Fruit fly (Drosophila melanogaster) whole organism, wandering third instar larva: ENCODE results near the gene TwdlT.

Experiments
- Abd-B ChIP-seq: fragments of >200 bp; optimal IDR thresholded peaks from 2 replicates; lab custom pipeline; 2017; ENCODE audit warnings: missing biosample characterization, missing genetic modification characterization
- CG9705 ChIP-seq: fragments of 200-800 bp; sonication (Bioruptor generic); optimal IDR thresholded peaks from 2 replicates; lab custom pipeline; 2018; ENCODE audit warnings: missing biosample characterization, mild to moderate bottlenecking, missing genetic modification characterization
- CrebA ChIP-seq: fragments of 200-800 bp; sonication (Bioruptor generic); optimal IDR thresholded peaks from 2 replicates; lab custom pipeline; 2016; ENCODE audit warnings: missing biosample characterization, mild to moderate bottlenecking, missing genetic modification characterization, borderline replicate concordance
- Dfd ChIP-seq: fragments of >200 bp; optimal IDR thresholded peaks from 2 replicates; lab custom pipeline; 2017; ENCODE audit warnings: missing biosample characterization, missing genetic modification characterization
- Dif ChIP-seq: fragments of 200-275, 200-300 bp; sonication (Bioruptor generic); optimal IDR thresholded peaks from 2 replicates; lab custom pipeline; 2018; ENCODE audit warnings: missing biosample characterization, missing genetic modification characterization; ENCODE audit not compliant: partially characterized antibody
- GATAd ChIP-seq: sonication (Bioruptor generic); optimal IDR thresholded peaks from 2 replicates; lab custom pipeline; 2016; ENCODE audit warnings: missing biosample characterization, missing genetic modification characterization
- HLH106 ChIP-seq: fragments of 200-800 bp; optimal IDR thresholded peaks from 3 replicates; lab custom pipeline; 2019; ENCODE audit warnings: missing biosample characterization, mild to moderate bottlenecking, missing genetic modification characterization, moderate library complexity
- Hnf4 ChIP-seq: fragments of 200-800 bp; sonication (Bioruptor generic); optimal IDR thresholded peaks from 2 replicates; lab custom pipeline; 2016; ENCODE audit warnings: missing biosample characterization, mild to moderate bottlenecking, missing genetic modification characterization
- Hr78 ChIP-seq: fragments of >200 bp; optimal IDR thresholded peaks from 2 replicates; lab custom pipeline; 2017; ENCODE audit warnings: missing biosample characterization, missing genetic modification characterization
- Hr83 ChIP-seq: fragments of 200-300 bp; sonication (Bioruptor generic); optimal IDR thresholded peaks from 2 replicates; lab custom pipeline; 2016; ENCODE audit warnings: missing biosample characterization, mild to moderate bottlenecking, missing genetic modification characterization, moderate library complexity; ENCODE audit not compliant: poor library complexity, severe bottlenecking
- Jra ChIP-seq: sonication (Bioruptor generic); optimal IDR thresholded peaks from 2 replicates; lab custom pipeline; 2016; ENCODE audit warnings: missing biosample characterization, missing genetic modification characterization
- Mio ChIP-seq: sonication (Bioruptor generic); optimal IDR thresholded peaks from 2 replicates; lab custom pipeline; 2016; ENCODE audit warnings: missing biosample characterization, missing genetic modification characterization
- Myc ChIP-seq: fragments of >200 bp; optimal IDR thresholded peaks from 2 replicates; lab custom pipeline; 2017
- N ChIP-seq: fragments of >200 bp; optimal IDR thresholded peaks from 2 replicates; lab custom pipeline; 2018; ENCODE audit warnings: missing biosample characterization, missing external identifiers, missing genetic modification characterization
- OdsH ChIP-seq: fragments of 200-800 bp; sonication (Bioruptor generic); optimal IDR thresholded peaks from 2 replicates; lab custom pipeline; 2016; ENCODE audit warnings: missing biosample characterization, mild to moderate bottlenecking, missing genetic modification characterization
- Rel ChIP-seq, 2 experiments: fragments of 200-800 bp; sonication (Bioruptor generic) in 1 of 2; optimal IDR thresholded peaks; 2 replicates in 1 of 2; 3 replicates in 1 of 2; lab custom pipeline; 2016 to 2019; ENCODE audit warnings: mild to moderate bottlenecking in 2 of 2, missing biosample characterization in 2 of 2, missing genetic modification characterization in 2 of 2, moderate library complexity in 1 of 2
- br ChIP-seq: fragments of 200-800 bp; sonication (Bioruptor generic); optimal IDR thresholded peaks from 2 replicates; lab custom pipeline; 2016; ENCODE audit warnings: missing biosample characterization, missing genetic modification characterization
- brk ChIP-seq: fragments of 200-800 bp; sonication (Bioruptor generic); optimal IDR thresholded peaks from 2 replicates; lab custom pipeline; 2016; ENCODE audit warnings: missing biosample characterization, mild to moderate bottlenecking, missing genetic modification characterization
- dl ChIP-seq, 2 experiments: fragments of 175-275, 200-275 bp in 1 of 2; fragments of 200-275 bp in 1 of 2; sonication (Bioruptor generic); optimal IDR thresholded peaks; lab custom pipeline; 2018; ENCODE audit warnings: mild to moderate bottlenecking in 2 of 2, missing biosample characterization in 2 of 2, missing genetic modification characterization in 2 of 2, moderate library complexity in 2 of 2; ENCODE audit not compliant: partially characterized antibody in 2 of 2, insufficient read depth in 1 of 2
- dmrt93B ChIP-seq: fragments of 200-800 bp; sonication (Bioruptor generic); optimal IDR thresholded peaks from 2 replicates; lab custom pipeline; 2018; ENCODE audit warnings: missing biosample characterization, mild to moderate bottlenecking, missing genetic modification characterization
- dsf ChIP-seq: sonication (Bioruptor generic); optimal IDR thresholded peaks from 2 replicates; lab custom pipeline; 2016; ENCODE audit warnings: missing biosample characterization, missing genetic modification characterization, borderline replicate concordance
- ey ChIP-seq: fragments of 200-800 bp; sonication (Bioruptor generic); optimal IDR thresholded peaks from 2 replicates; lab custom pipeline; 2016; ENCODE audit warnings: missing biosample characterization, missing genetic modification characterization
- foxo ChIP-seq, 2 experiments: fragments of 200-800 bp; sonication (Bioruptor generic); optimal IDR thresholded peaks; 2 replicates in 1 of 2; 3 replicates in 1 of 2; lab custom pipeline; 2016 to 2017; ENCODE audit warnings: missing biosample characterization in 2 of 2, missing genetic modification characterization in 2 of 2
- h ChIP-seq: fragments of 200-800 bp; sonication (Bioruptor generic); optimal IDR thresholded peaks from 3 replicates; lab custom pipeline; 2016; ENCODE audit warnings: missing biosample characterization, mild to moderate bottlenecking, missing genetic modification characterization
- jim ChIP-seq: fragments of 175-275, 200-325 bp; sonication (Bioruptor generic); optimal IDR thresholded peaks from 2 replicates; lab custom pipeline; 2016; ENCODE audit warnings: missing biosample characterization, mild to moderate bottlenecking, missing genetic modification characterization
- lola ChIP-seq: fragments of >200 bp; optimal IDR thresholded peaks from 2 replicates; lab custom pipeline; 2017; ENCODE audit warnings: missing biosample characterization, missing genetic modification characterization
- pan ChIP-seq: fragments of >200 bp; optimal IDR thresholded peaks from 2 replicates; lab custom pipeline; 2017
- psq ChIP-seq: fragments of 200-800 bp; sonication (Bioruptor generic); optimal IDR thresholded peaks from 3 replicates; lab custom pipeline; 2017; ENCODE audit warnings: missing biosample characterization, mild to moderate bottlenecking, missing genetic modification characterization, moderate library complexity
- sv ChIP-seq: fragments of 200-800 bp; sonication (Bioruptor generic); optimal IDR thresholded peaks from 3 replicates; lab custom pipeline; 2016; ENCODE audit warnings: missing biosample characterization, missing genetic modification characterization
- tai ChIP-seq: sonication (Bioruptor generic); optimal IDR thresholded peaks from 2 replicates; lab custom pipeline; 2016; ENCODE audit warnings: missing biosample characterization, missing genetic modification characterization
- usp ChIP-seq: fragments of >200 bp; optimal IDR thresholded peaks from 2 replicates; lab custom pipeline; 2017; ENCODE audit warnings: missing biosample characterization, missing genetic modification characterization
- woc ChIP-seq: sonication (Bioruptor generic); optimal IDR thresholded peaks from 2 replicates; lab custom pipeline; 2016; ENCODE audit warnings: missing biosample characterization, mild to moderate bottlenecking, missing genetic modification characterization

Gene TwdlT

dm6 chr3R:27026009-27026408, 23.0 kb upstream of the TwdlT start, which contains the start of gene CG6271:
Gene CG6271 (minus strand): TSS chr3R:27026109.
- TF ChIP-seq foxo (GFP tag; optimal IDR thresholded peaks at IDR 0.05; lab: Kevin White, UChicago) (no peak), CrebA (GFP tag; lab: Kevin White, UChicago) (no peak), psq (GFP tag; lab: Kevin White, UChicago) (no peak), CG9705 (GFP tag; lab: Kevin White, UChicago) (no peak), brk (no peak), h (GFP tag; lab: Kevin White, UChicago) (no peak), Hr78 (GFP tag; lab: Kevin White, UChicago) (no peak), Hr83 (GFP tag; lab: Kevin White, UChicago) (no peak), tai (GFP tag; lab: Kevin White, UChicago) (no peak), Rel (GFP tag; optimal IDR thresholded peaks at IDR 0.05; lab: Kevin White, UChicago) (no peak), Rel (tag; optimal IDR thresholded peaks at IDR 0.05; lab: Kevin White, UChicago) (no peak), usp (no peak)

dm6 chr3R:27033935-27034334, 15.1 kb upstream of the TwdlT start:
- TF ChIP-seq sv (GFP tag; lab: Kevin White, UChicago) (no peak), Hnf4 (GFP tag; lab: Kevin White, UChicago) (no peak), lola (GFP tag; lab: Kevin White, UChicago) (no peak), psq (GFP tag; lab: Kevin White, UChicago) (no peak), CrebA (GFP tag; lab: Kevin White, UChicago) (no peak), dsf (GFP tag; lab: Kevin White, UChicago) (no peak), Rel (GFP tag; optimal IDR thresholded peaks at IDR 0.05; lab: Kevin White, UChicago) (no peak), Rel (tag; optimal IDR thresholded peaks at IDR 0.05; lab: Kevin White, UChicago) (no peak), brk (no peak), Dif (GFP tag; lab: Kevin White, UChicago) (no peak), Jra (no peak), woc (no peak), jim (GFP tag; lab: Kevin White, UChicago) (no peak), GATAd (no peak), Mio (GFP tag; lab: Kevin White, UChicago) (no peak), br (GFP tag; lab: Kevin White, UChicago) (no peak), CG9705 (GFP tag; lab: Kevin White, UChicago) (no peak), Hr78 (GFP tag; lab: Kevin White, UChicago) (no peak), Abd-B (GFP tag; lab: Kevin White, UChicago) (no peak)

dm6 chr3R:27040044-27040443, 9.0 kb upstream of the TwdlT start:
- TF ChIP-seq Hnf4 (GFP tag; lab: Kevin White, UChicago) (no peak), lola (GFP tag; lab: Kevin White, UChicago) (no peak), CG9705 (GFP tag; lab: Kevin White, UChicago) (no peak), h (GFP tag; lab: Kevin White, UChicago) (no peak), dsf (GFP tag; lab: Kevin White, UChicago) (no peak), Rel (GFP tag; optimal IDR thresholded peaks at IDR 0.05; lab: Kevin White, UChicago) (no peak), Rel (tag; optimal IDR thresholded peaks at IDR 0.05; lab: Kevin White, UChicago) (no peak), Myc (lab: Kevin White, UChicago) (no peak), woc (no peak), foxo (GFP tag; optimal IDR thresholded peaks at IDR 0.05; lab: Kevin White, UChicago) (no peak), dl (GFP tag; optimal IDR thresholded peaks at IDR 0.05; lab: Kevin White, UChicago; ENCODE audit: insufficient read depth in 1 of 2, partially characterized antibody in 2 of 2) (no peak), CrebA (GFP tag; lab: Kevin White, UChicago) (no peak), Dfd (no peak), HLH106 (tag; lab: Kevin White, UChicago) (no peak), N (no peak), sv (GFP tag; lab: Kevin White, UChicago) (no peak), Hr83 (GFP tag; lab: Kevin White, UChicago) (no peak), pan (no peak), ey (no peak), dmrt93B (GFP tag; lab: Kevin White, UChicago) (no peak), OdsH (GFP tag; lab: Kevin White, UChicago) (no peak)

- TF ChIP-seq CG9705 (GFP tag; lab: Kevin White, UChicago) (no peak), h (GFP tag; lab: Kevin White, UChicago) (no peak), foxo (GFP tag; optimal IDR thresholded peaks at IDR 0.05; lab: Kevin White, UChicago) (no peak), woc (no peak), Dfd (peak; percentile 96)
- TF ChIP-seq, all 38 proteins: peak for 1
These were observed 529 bp downstream of the TwdlT start for dm6 chr3R:27049549-27049948.
